Fruit fly (Drosophila melanogaster) whole organism, embryonic: ENCODE results near the gene CG11892.
A peak's percentile ranks its signal among the peaks of the same experiment; 100 is the strongest.

Experiments
- Aef1 ChIP-seq: fragments of 200-800 bp; sonication (Bioruptor generic); IDR thresholded peaks from 3 replicates; pipeline ENCODE4 v1.3.6; 2022; ENCODE audit warnings: missing biosample characterization, missing genetic modification characterization
- Bdp1 ChIP-seq: fragments of 200-800 bp; sonication (Bioruptor generic); optimal IDR thresholded peaks from 3 replicates; lab custom pipeline; 2016; ENCODE audit warnings: missing biosample characterization, missing genetic modification characterization
- BtbVII ChIP-seq: fragments of 200-800 bp; sonication (Bioruptor generic); optimal IDR thresholded peaks from 3 replicates; lab custom pipeline; 2017; ENCODE audit warnings: missing biosample characterization, mild to moderate bottlenecking, missing genetic modification characterization
- CG12391 ChIP-seq: fragments of 200-800 bp; sonication (Bioruptor generic); optimal IDR thresholded peaks from 3 replicates; lab custom pipeline; 2018; ENCODE audit warnings: missing biosample characterization, mild to moderate bottlenecking, missing genetic modification characterization, moderate library complexity
- CG13424 ChIP-seq: fragments of 200-800 bp; sonication (Bioruptor generic); optimal IDR thresholded peaks from 2 replicates; lab custom pipeline; 2019; ENCODE audit warnings: missing biosample characterization, mild to moderate bottlenecking, missing genetic modification characterization, moderate library complexity
- CG14710 ChIP-seq: fragments of 200-800 bp; sonication (Bioruptor generic); optimal IDR thresholded peaks from 3 replicates; lab custom pipeline; 2019; ENCODE audit warnings: missing biosample characterization, mild to moderate bottlenecking, missing genetic modification characterization, moderate library complexity
- CG15011 ChIP-seq: fragments of 200-800 bp; sonication (Bioruptor generic); optimal IDR thresholded peaks from 3 replicates; lab custom pipeline; 2018; ENCODE audit warnings: missing biosample characterization, mild to moderate bottlenecking, missing genetic modification characterization
- CG15514 ChIP-seq: fragments of 200-800 bp; sonication (Bioruptor generic); optimal IDR thresholded peaks from 3 replicates; lab custom pipeline; 2017; ENCODE audit warnings: missing biosample characterization, missing genetic modification characterization, mild to moderate bottlenecking, moderate library complexity, missing genetic modification reagents
- CG15601 ChIP-seq: fragments of 200-800 bp; sonication (Bioruptor generic); optimal IDR thresholded peaks from 3 replicates; lab custom pipeline; 2019; ENCODE audit warnings: missing biosample characterization, mild to moderate bottlenecking, missing genetic modification characterization, moderate library complexity
- CG16813 ChIP-seq: fragments of 200-800 bp; sonication (Bioruptor generic); IDR thresholded peaks from 3 replicates; pipeline ENCODE4 v1.3.6; 2022; ENCODE audit warnings: missing biosample characterization, missing genetic modification characterization; ENCODE audit not compliant: partially characterized antibody
- CG1832 ChIP-seq: fragments of 200-800 bp; sonication (Bioruptor generic); optimal IDR thresholded peaks from 2 replicates; lab custom pipeline; 2017; ENCODE audit warnings: missing biosample characterization, mild to moderate bottlenecking, missing genetic modification characterization, inconsistent platforms
- CG18476 ChIP-seq: fragments of 200-800 bp; sonication (Bioruptor generic); optimal IDR thresholded peaks from 2 replicates; lab custom pipeline; 2016; ENCODE audit warnings: missing biosample characterization, mild to moderate bottlenecking, missing genetic modification characterization
- CG2116 ChIP-seq: fragments of 200-800 bp; sonication (Bioruptor generic); optimal IDR thresholded peaks from 3 replicates; lab custom pipeline; 2018; ENCODE audit warnings: missing biosample characterization, mild to moderate bottlenecking, missing genetic modification characterization
- CG31388 ChIP-seq: fragments of 200-800 bp; sonication (Bioruptor generic); optimal IDR thresholded peaks from 2 replicates; lab custom pipeline; 2016; ENCODE audit warnings: missing biosample characterization, missing genetic modification characterization
- CG33557 ChIP-seq: fragments of 200-800 bp; sonication (Bioruptor generic); optimal IDR thresholded peaks from 2 replicates; lab custom pipeline; 2019; ENCODE audit warnings: missing biosample characterization, mild to moderate bottlenecking, missing genetic modification characterization, moderate library complexity
- CG4328 ChIP-seq: fragments of 200-800 bp; sonication (Bioruptor generic); optimal IDR thresholded peaks from 3 replicates; lab custom pipeline; 2017; ENCODE audit warnings: missing biosample characterization, missing genetic modification reagents, missing genetic modification characterization
- CG4404 ChIP-seq: fragments of 200-800 bp; sonication (Bioruptor generic); IDR thresholded peaks from 2 replicates; pipeline ENCODE4 v1.3.6; 2022; ENCODE audit warnings: missing biosample characterization, missing genetic modification characterization
- CG4424 ChIP-seq: fragments of 200-800 bp; sonication (Bioruptor generic); optimal IDR thresholded peaks from 3 replicates; lab custom pipeline; 2016; ENCODE audit warnings: missing biosample characterization, missing genetic modification characterization
- CG6854 ChIP-seq: fragments of 200-800 bp; sonication (Bioruptor generic); optimal IDR thresholded peaks from 3 replicates; lab custom pipeline; 2017; ENCODE audit warnings: missing biosample characterization, mild to moderate bottlenecking, missing genetic modification characterization
- CkIIα-i1 ChIP-seq: fragments of 200-800 bp; sonication (Bioruptor generic); IDR thresholded peaks from 2 replicates; pipeline ENCODE4 v1.3.6; 2022; ENCODE audit warnings: missing biosample characterization, missing genetic modification characterization
- D ChIP-seq, 2 experiments: fragments of 200-800 bp in 1 of 2; fragments of >200 bp in 1 of 2; sonication (Bioruptor generic) in 1 of 2; optimal IDR thresholded peaks; 2 replicates in 1 of 2; 3 replicates in 1 of 2; lab custom pipeline; 2017; ENCODE audit warnings: mild to moderate bottlenecking in 1 of 2, missing biosample characterization in 1 of 2, missing genetic modification characterization in 1 of 2, missing genetic modification reagents in 1 of 2
- Dip2 ChIP-seq: fragments of 200-800 bp; sonication (Bioruptor generic); IDR thresholded peaks from 2 replicates; pipeline ENCODE4 v1.3.6; 2022; ENCODE audit warnings: missing biosample characterization, missing genetic modification characterization
- Doc3 ChIP-seq: fragments of 200-800 bp; sonication (Bioruptor generic); IDR thresholded peaks from 3 replicates; pipeline ENCODE4 v1.3.6; 2022; ENCODE audit warnings: missing biosample characterization, missing genetic modification characterization; ENCODE audit not compliant: partially characterized antibody
- Drgx ChIP-seq: fragments of 200-800 bp; sonication (Bioruptor generic); IDR thresholded peaks from 2 replicates; pipeline ENCODE4 v1.3.6; 2022; ENCODE audit warnings: missing biosample characterization, missing genetic modification characterization
- Elba2 ChIP-seq: fragments of 200-800 bp; sonication (Bioruptor generic); optimal IDR thresholded peaks from 3 replicates; lab custom pipeline; 2016; ENCODE audit warnings: missing biosample characterization, missing genetic modification characterization
- HmgZ ChIP-seq: fragments of 200-800 bp; sonication (Bioruptor generic); optimal IDR thresholded peaks from 2 replicates; lab custom pipeline; 2018; ENCODE audit warnings: missing biosample characterization, mild to moderate bottlenecking, missing genetic modification characterization
- Med ChIP-seq: fragments of 200-800 bp; sonication (Bioruptor generic); peaks from one replicate; lab custom pipeline; 2016; ENCODE audit warnings: missing biosample characterization, missing genetic modification characterization, mild to moderate bottlenecking, inconsistent platforms, moderate library complexity
- Side ChIP-seq: fragments of 200-800 bp; sonication (Bioruptor generic); optimal IDR thresholded peaks from 2 replicates; lab custom pipeline; 2016; ENCODE audit warnings: missing biosample characterization, missing genetic modification characterization
- Sin3A ChIP-seq: fragments of >200 bp; optimal IDR thresholded peaks from 2 replicates; lab custom pipeline; 2018
- Sry-β ChIP-seq: fragments of 200-800 bp; sonication (Bioruptor generic); optimal IDR thresholded peaks from 2 replicates; lab custom pipeline; 2018; ENCODE audit warnings: missing biosample characterization, mild to moderate bottlenecking, missing genetic modification characterization, moderate library complexity
- Stat92E ChIP-seq, 3 experiments: fragments of >200 bp in 2 of 3; fragments of 200-800 bp in 1 of 3; sonication (Bioruptor generic) in 1 of 3; optimal IDR thresholded peaks; 2 replicates each; lab custom pipeline; 2017 to 2019; ENCODE audit warnings: missing biosample characterization in 3 of 3, missing genetic modification characterization in 3 of 3, mild to moderate bottlenecking in 1 of 3, moderate library complexity in 1 of 3
- abd-A ChIP-seq: fragments of 200-800 bp; sonication (Bioruptor generic); optimal IDR thresholded peaks from 3 replicates; lab custom pipeline; 2019; ENCODE audit warnings: missing biosample characterization, mild to moderate bottlenecking, missing genetic modification characterization, moderate library complexity
- bab2 ChIP-seq: fragments of 200-800 bp; sonication (Bioruptor generic); optimal IDR thresholded peaks from 2 replicates; lab custom pipeline; 2016; ENCODE audit warnings: missing biosample characterization, missing genetic modification characterization
- bigmax ChIP-seq: fragments of 200-800 bp; sonication (Bioruptor generic); optimal IDR thresholded peaks from 2 replicates; lab custom pipeline; 2018; ENCODE audit warnings: missing biosample characterization, mild to moderate bottlenecking, missing genetic modification characterization
- bowl ChIP-seq: fragments of 200-800 bp; sonication (Bioruptor generic); IDR thresholded peaks from 2 replicates; pipeline ENCODE4 v1.3.6; 2022; ENCODE audit warnings: missing biosample characterization, missing genetic modification characterization
- caup ChIP-seq: fragments of 200-800 bp; sonication (Bioruptor generic); optimal IDR thresholded peaks from 3 replicates; lab custom pipeline; 2017; ENCODE audit warnings: missing biosample characterization, mild to moderate bottlenecking, missing genetic modification characterization, moderate library complexity; ENCODE audit not compliant: severe bottlenecking
- cg ChIP-seq: fragments of 200-800 bp; sonication (Bioruptor generic); optimal IDR thresholded peaks from 3 replicates; lab custom pipeline; 2019; ENCODE audit warnings: missing biosample characterization, mild to moderate bottlenecking, missing genetic modification characterization, moderate library complexity
- chif ChIP-seq, 2 experiments: fragments of 200-800 bp; sonication (Bioruptor generic); optimal IDR thresholded peaks; 3 replicates each; lab custom pipeline; 2016; ENCODE audit warnings: missing biosample characterization in 2 of 2, missing genetic modification characterization in 2 of 2
- dati ChIP-seq: fragments of 200-800 bp; sonication (Bioruptor generic); IDR thresholded peaks from 2 replicates; pipeline ENCODE4 v1.3.6; 2022; ENCODE audit warnings: missing biosample characterization, missing genetic modification characterization
- ewg ChIP-seq: fragments of 200-800 bp; sonication (Bioruptor generic); optimal IDR thresholded peaks from 3 replicates; lab custom pipeline; 2017; ENCODE audit warnings: mild to moderate bottlenecking, missing biosample characterization, missing genetic modification reagents, missing genetic modification characterization
- exex ChIP-seq: fragments of 200-800 bp; sonication (Bioruptor generic); optimal IDR thresholded peaks from 4 replicates; lab custom pipeline; 2018; ENCODE audit warnings: missing biosample characterization, mild to moderate bottlenecking, missing genetic modification characterization, moderate library complexity
- gce ChIP-seq: fragments of 200-800 bp; sonication (Bioruptor generic); IDR thresholded peaks from 3 replicates; pipeline ENCODE4 v1.3.6; 2022; ENCODE audit warnings: missing biosample characterization, missing genetic modification characterization
- hbn ChIP-seq: fragments of 200-800 bp; sonication (Bioruptor generic); IDR thresholded peaks from 2 replicates; pipeline ENCODE4 v1.3.6; 2022; ENCODE audit warnings: missing biosample characterization, missing genetic modification characterization; ENCODE audit not compliant: partially characterized antibody
- ind ChIP-seq: fragments of 200-800 bp; sonication (Bioruptor generic); optimal IDR thresholded peaks from 3 replicates; lab custom pipeline; 2016; ENCODE audit warnings: missing biosample characterization, missing genetic modification characterization
- pita ChIP-seq: fragments of 200-800 bp; sonication (Bioruptor generic); optimal IDR thresholded peaks from 2 replicates; lab custom pipeline; 2017; ENCODE audit warnings: missing biosample characterization, mild to moderate bottlenecking, missing genetic modification characterization
- ro ChIP-seq: fragments of 200-800 bp; sonication (Bioruptor generic); IDR thresholded peaks from 2 replicates; pipeline ENCODE4 v1.3.6; 2022; ENCODE audit warnings: missing biosample characterization, missing genetic modification characterization
- stwl ChIP-seq: fragments of 200-800 bp; sonication (Bioruptor generic); optimal IDR thresholded peaks from 3 replicates; lab custom pipeline; 2018; ENCODE audit warnings: missing biosample characterization, mild to moderate bottlenecking, missing genetic modification characterization, moderate library complexity
- tna ChIP-seq: fragments of 200-800 bp; sonication (Bioruptor generic); IDR thresholded peaks from 2 replicates; pipeline ENCODE4 v1.3.6; 2022; ENCODE audit warnings: missing biosample characterization, missing genetic modification characterization; ENCODE audit not compliant: partially characterized antibody
- toy ChIP-seq: fragments of 200-800 bp; sonication (Bioruptor generic); IDR thresholded peaks from 2 replicates; pipeline ENCODE4 v1.3.6; 2022; ENCODE audit warnings: missing biosample characterization, missing genetic modification characterization

CG11892 gene

dm6 chr3R:25247379-25247869 lies 33.9 kb upstream of the CG11892 start, which contains the start of the genes RpS27 and Nup37 (continued):
- TF ChIP-seq CG14710 (tag; lab: Kevin White, UChicago) (peak; percentile 97), BtbVII (peak; percentile 99), bab2 (GFP tag; lab: Kevin White, UChicago) (peak; percentile 97), CG15601 (tag; lab: Kevin White, UChicago) (peak; percentile 94), caup (GFP tag; lab: Kevin White, UChicago) (peak; percentile 100), Drgx (GFP tag; lab: Robert Waterston, UW) (peak; percentile 75), abd-A (no peak), Sry-β (GFP tag; lab: Kevin White, UChicago) (peak; percentile 80), Stat92E (GFP tag; optimal IDR thresholded peaks at IDR 0.05; lab: Kevin White, UChicago) (peak in 1 of 3 experiments; percentile 82), CG4424 (GFP tag; lab: Kevin White, UChicago) (peak; percentile 98), CG1832 (no peak), Aef1 (GFP tag; lab: Robert Waterston, UW) (peak; percentile 95), CG15011 (GFP tag; lab: Kevin White, UChicago) (peak; percentile 99), bowl (GFP tag; lab: Robert Waterston, UW) (peak; percentile 88), bigmax (GFP tag; lab: Kevin White, UChicago) (peak; percentile 86), stwl (tag; lab: Kevin White, UChicago) (peak; percentile 95), CG2116 (GFP tag; lab: Kevin White, UChicago) (peak; percentile 94), ro (GFP tag; lab: Robert Waterston, UW) (peak; percentile 94), Doc3 (GFP tag; lab: Robert Waterston, UW) (no peak), CG33557 (peak; percentile 96), CG4404 (GFP tag; lab: Robert Waterston, UW) (peak; percentile 89), CG18476 (GFP tag; lab: Kevin White, UChicago) (peak; percentile 93), CG31388 (peak; percentile 94), HmgZ (tag; lab: Kevin White, UChicago) (peak; percentile 99), dati (GFP tag; lab: Robert Waterston, UW) (peak; percentile 96), hbn (no peak), CG12391 (peak; percentile 97), exex (peak; percentile 88), Side (GFP tag; lab: Kevin White, UChicago) (peak; percentile 99), CG15514 (peak; percentile 96), Dip2 (0 out of 2 replicates have a peak, but pooled peaks have one; percentile 14), CG4328 (peak; percentile 99), ewg (peak; percentile 95), pita (GFP tag; lab: Kevin White, UChicago) (no peak), Bdp1 (GFP tag; lab: Kevin White, UChicago) (peak; percentile 94), toy (GFP tag; lab: Robert Waterston, UW) (peak; percentile 95), Sin3A (lab: Kevin White, UChicago) (peak; percentile 64), chif (GFP tag; optimal IDR thresholded peaks at IDR 0.05; lab: Kevin White, UChicago) (peak; percentile 96 to 98), CG6854 (peak; percentile 97), D (optimal IDR thresholded peaks at IDR 0.05; lab: Kevin White, UChicago) (no peak), D (GFP tag; optimal IDR thresholded peaks at IDR 0.05; lab: Kevin White, UChicago) (peak; percentile 96), ind (GFP tag; lab: Kevin White, UChicago) (peak; percentile 96), Med (GFP tag; lab: Kevin White, UChicago) (peak; percentile 100), CG13424 (tag; lab: Kevin White, UChicago) (peak; percentile 88), Elba2 (GFP tag; lab: Kevin White, UChicago) (peak; percentile 72), CG16813 (GFP tag; lab: Robert Waterston, UW) (peak; percentile 48; the same call in 2 of the 3 replicates), gce (GFP tag; lab: Robert Waterston, UW) (peak; percentile 98), tna (no peak), CkIIα-i1 (GFP tag; lab: Robert Waterston, UW) (peak; percentile 87; the same call in 1 of the 2 replicates), cg (GFP tag; lab: Kevin White, UChicago) (no peak)
